Fruit fly (Drosophila melanogaster) whole organism, embryonic: ENCODE measurements around the gene Tcs3.

Source experiments
- CG1024 ChIP-seq: fragments of 200-800 bp; sonication (Bioruptor generic); IDR thresholded peaks from 2 replicates; pipeline ENCODE4 v1.3.6; 2022; ENCODE audit warnings: missing biosample characterization, missing genetic modification characterization
- CG10959 ChIP-seq: fragments of 200-800 bp; sonication (Bioruptor generic); IDR thresholded peaks from 2 replicates; pipeline ENCODE4 v1.3.6; 2022; ENCODE audit warnings: missing biosample characterization, missing genetic modification characterization
- CG12071 ChIP-seq: fragments of 200-800 bp; sonication (Bioruptor generic); optimal IDR thresholded peaks from 3 replicates; lab custom pipeline; 2018; ENCODE audit warnings: missing biosample characterization, mild to moderate bottlenecking, missing genetic modification characterization
- CG12104 ChIP-seq: fragments of 200-800 bp; sonication (Bioruptor generic); optimal IDR thresholded peaks from 3 replicates; lab custom pipeline; 2016; ENCODE audit warnings: missing biosample characterization, missing genetic modification characterization
- CG12236 ChIP-seq: fragments of 200-800 bp; sonication (Bioruptor generic); optimal IDR thresholded peaks from 2 replicates; lab custom pipeline; 2016; ENCODE audit warnings: missing biosample characterization, missing genetic modification characterization
- CG12769 ChIP-seq: fragments of 200-800 bp; sonication (Bioruptor generic); optimal IDR thresholded peaks from 2 replicates; lab custom pipeline; 2019; ENCODE audit warnings: missing biosample characterization, mild to moderate bottlenecking, missing genetic modification characterization, moderate library complexity
- CG14014 ChIP-seq: fragments of 200-800 bp; sonication (Bioruptor generic); IDR thresholded peaks from 2 replicates; pipeline ENCODE4 v1.3.6; 2022; ENCODE audit warnings: missing biosample characterization, missing genetic modification characterization
- CG14860 ChIP-seq: fragments of 200-800 bp; sonication (Bioruptor generic); IDR thresholded peaks from 3 replicates; pipeline ENCODE4 v1.3.6; 2022; ENCODE audit warnings: missing biosample characterization, missing genetic modification characterization; ENCODE audit not compliant: partially characterized antibody
- CG14965 ChIP-seq: fragments of 200-800 bp; sonication (Bioruptor generic); optimal IDR thresholded peaks from 2 replicates; lab custom pipeline; 2016; ENCODE audit warnings: missing biosample characterization, missing genetic modification characterization, borderline replicate concordance
- CG15269 ChIP-seq: fragments of 200-800 bp; sonication (Bioruptor generic); optimal IDR thresholded peaks from 2 replicates; lab custom pipeline; 2018; ENCODE audit warnings: missing biosample characterization, mild to moderate bottlenecking, missing genetic modification characterization, moderate library complexity
- CG1602 ChIP-seq: fragments of 200-800 bp; sonication (Bioruptor generic); optimal IDR thresholded peaks from 3 replicates; lab custom pipeline; 2016; ENCODE audit warnings: missing biosample characterization, missing genetic modification characterization
- CG1603 ChIP-seq: fragments of 200-800 bp; sonication (Bioruptor generic); optimal IDR thresholded peaks from 2 replicates; lab custom pipeline; 2019; ENCODE audit warnings: missing biosample characterization, mild to moderate bottlenecking, missing genetic modification characterization, moderate library complexity
- CG17612 ChIP-seq: fragments of 200-800 bp; sonication (Bioruptor generic); IDR thresholded peaks from 2 replicates; pipeline ENCODE4 v1.3.6; 2022; ENCODE audit warnings: missing biosample characterization, missing genetic modification characterization
- CG17802 ChIP-seq: fragments of 200-800 bp; sonication (Bioruptor generic); optimal IDR thresholded peaks from 2 replicates; lab custom pipeline; 2018; ENCODE audit warnings: missing biosample characterization, mild to moderate bottlenecking, missing genetic modification characterization, moderate library complexity
- CG18599 ChIP-seq: fragments of 200-800 bp; sonication (Bioruptor generic); optimal IDR thresholded peaks from 3 replicates; lab custom pipeline; 2017; ENCODE audit warnings: missing biosample characterization, missing genetic modification characterization, mild to moderate bottlenecking, moderate library complexity, missing genetic modification reagents
- CG2116 ChIP-seq: fragments of 200-800 bp; sonication (Bioruptor generic); optimal IDR thresholded peaks from 3 replicates; lab custom pipeline; 2018; ENCODE audit warnings: missing biosample characterization, mild to moderate bottlenecking, missing genetic modification characterization
- CG34376 ChIP-seq: fragments of 200-800 bp; sonication (Bioruptor generic); optimal IDR thresholded peaks from 2 replicates; lab custom pipeline; 2018; ENCODE audit warnings: missing biosample characterization, mild to moderate bottlenecking, missing genetic modification characterization
- CG4360 ChIP-seq: fragments of 200-800 bp; sonication (Bioruptor generic); IDR thresholded peaks from 2 replicates; pipeline ENCODE4 v1.3.6; 2022; ENCODE audit warnings: missing biosample characterization, missing genetic modification characterization
- CG4617 ChIP-seq: fragments of 200-800 bp; sonication (Bioruptor generic); optimal IDR thresholded peaks from 3 replicates; lab custom pipeline; 2016; ENCODE audit warnings: missing biosample characterization, missing genetic modification characterization, borderline replicate concordance
- CG7556 ChIP-seq: fragments of 200-800 bp; sonication (Bioruptor generic); optimal IDR thresholded peaks from 2 replicates; lab custom pipeline; 2017; ENCODE audit warnings: missing biosample characterization, mild to moderate bottlenecking, missing genetic modification characterization
- CG7963 ChIP-seq: fragments of 200-800 bp; sonication (Bioruptor generic); IDR thresholded peaks from 3 replicates; pipeline ENCODE4 v1.3.6; 2022; ENCODE audit warnings: missing biosample characterization, missing genetic modification characterization; ENCODE audit not compliant: partially characterized antibody
- CG8281 ChIP-seq: fragments of 200-800 bp; sonication (Bioruptor generic); optimal IDR thresholded peaks from 2 replicates; lab custom pipeline; 2018; ENCODE audit warnings: missing biosample characterization, mild to moderate bottlenecking, missing genetic modification characterization, moderate library complexity
- CG9876 ChIP-seq: fragments of 200-800 bp; sonication (Bioruptor generic); optimal IDR thresholded peaks from 2 replicates; lab custom pipeline; 2016; ENCODE audit warnings: missing biosample characterization, missing genetic modification characterization
- CHES-1-like ChIP-seq: fragments of 200-800 bp; sonication (Bioruptor generic); optimal IDR thresholded peaks from 2 replicates; lab custom pipeline; 2016; ENCODE audit warnings: missing biosample characterization, missing genetic modification characterization
- CrebB ChIP-seq: fragments of 200-800 bp; sonication (Bioruptor generic); optimal IDR thresholded peaks from 3 replicates; lab custom pipeline; 2018; ENCODE audit warnings: missing biosample characterization, mild to moderate bottlenecking, missing genetic modification characterization
- Dek ChIP-seq: fragments of 200-800 bp; sonication (Bioruptor generic); optimal IDR thresholded peaks from 3 replicates; lab custom pipeline; 2019; ENCODE audit warnings: missing biosample characterization, mild to moderate bottlenecking, missing genetic modification characterization, moderate library complexity
- Dp ChIP-seq: fragments of 200-800 bp; sonication (Bioruptor generic); optimal IDR thresholded peaks from 2 replicates; lab custom pipeline; 2018; ENCODE audit warnings: missing biosample characterization, mild to moderate bottlenecking, missing genetic modification characterization, moderate library complexity
- Fer3 ChIP-seq: fragments of 200-800 bp; sonication (Bioruptor generic); optimal IDR thresholded peaks from 2 replicates; lab custom pipeline; 2018; ENCODE audit warnings: missing biosample characterization, mild to moderate bottlenecking, missing genetic modification characterization, moderate library complexity
- Gug ChIP-seq: fragments of 200-800 bp; sonication (Bioruptor generic); IDR thresholded peaks from 4 replicates; pipeline ENCODE4 v1.3.6; 2022; ENCODE audit warnings: missing biosample characterization, missing genetic modification characterization
- Hr39 ChIP-seq: fragments of >200 bp; optimal IDR thresholded peaks from 2 replicates; lab custom pipeline; 2017
- Hr78 ChIP-seq, 2 experiments: fragments of 200-800 bp in 1 of 2; fragments of >200 bp in 1 of 2; sonication (Bioruptor generic) in 1 of 2; optimal IDR thresholded peaks; 2 replicates each; lab custom pipeline; 2017 to 2019; ENCODE audit warnings: missing biosample characterization in 2 of 2, missing genetic modification characterization in 2 of 2, mild to moderate bottlenecking in 1 of 2, moderate library complexity in 1 of 2
- Med ChIP-seq: fragments of 200-800 bp; sonication (Bioruptor generic); peaks from one replicate; lab custom pipeline; 2016; ENCODE audit warnings: missing biosample characterization, missing genetic modification characterization, mild to moderate bottlenecking, inconsistent platforms, moderate library complexity
- Pdp1 ChIP-seq, 2 experiments: fragments of 200-800 bp; sonication (Bioruptor generic); optimal IDR thresholded peaks; 3 replicates each; lab custom pipeline; 2016; ENCODE audit warnings: missing biosample characterization in 2 of 2, missing genetic modification characterization in 2 of 2, mild to moderate bottlenecking in 1 of 2, moderate library complexity in 1 of 2
- Sin3A ChIP-seq: fragments of >200 bp; optimal IDR thresholded peaks from 2 replicates; lab custom pipeline; 2018
- Sox100B ChIP-seq: fragments of 200-800 bp; sonication (Bioruptor generic); optimal IDR thresholded peaks from 3 replicates; lab custom pipeline; 2018; ENCODE audit warnings: missing biosample characterization, mild to moderate bottlenecking, missing genetic modification characterization
- ara ChIP-seq: fragments of 200-800 bp; sonication (Bioruptor generic); IDR thresholded peaks from 2 replicates; pipeline ENCODE4 v1.3.6; 2022; ENCODE audit warnings: missing biosample characterization, missing genetic modification characterization
- bbx ChIP-seq: fragments of 200-800 bp; sonication (Bioruptor generic); IDR thresholded peaks from 2 replicates; pipeline ENCODE4 v1.3.6; 2022; ENCODE audit warnings: missing biosample characterization, missing genetic modification characterization; ENCODE audit not compliant: partially characterized antibody
- cas ChIP-seq: fragments of 200-800 bp; sonication (Bioruptor generic); IDR thresholded peaks from 2 replicates; pipeline ENCODE4 v1.3.6; 2022; ENCODE audit warnings: missing biosample characterization, missing genetic modification characterization
- cwo ChIP-seq: fragments of 200-800 bp; sonication (Bioruptor generic); optimal IDR thresholded peaks from 3 replicates; lab custom pipeline; 2017; ENCODE audit warnings: missing biosample characterization, missing genetic modification characterization, mild to moderate bottlenecking, moderate library complexity, missing genetic modification reagents
- emc ChIP-seq: fragments of 200-800 bp; sonication (Bioruptor generic); optimal IDR thresholded peaks from 2 replicates; lab custom pipeline; 2016; ENCODE audit warnings: missing biosample characterization, missing genetic modification characterization
- gfzf ChIP-seq: fragments of 200-800 bp; sonication (Bioruptor generic); optimal IDR thresholded peaks from 2 replicates; lab custom pipeline; 2016; ENCODE audit warnings: missing biosample characterization, mild to moderate bottlenecking, missing genetic modification characterization, moderate library complexity
- ind ChIP-seq: fragments of 200-800 bp; sonication (Bioruptor generic); optimal IDR thresholded peaks from 3 replicates; lab custom pipeline; 2016; ENCODE audit warnings: missing biosample characterization, missing genetic modification characterization
- pho ChIP-seq: fragments of 200-800 bp; sonication (Bioruptor generic); optimal IDR thresholded peaks from 2 replicates; lab custom pipeline; 2016; ENCODE audit warnings: missing biosample characterization, missing genetic modification characterization
- ro ChIP-seq: fragments of 200-800 bp; sonication (Bioruptor generic); IDR thresholded peaks from 2 replicates; pipeline ENCODE4 v1.3.6; 2022; ENCODE audit warnings: missing biosample characterization, missing genetic modification characterization
- schlank ChIP-seq: fragments of 200-800 bp; sonication (Bioruptor generic); optimal IDR thresholded peaks from 2 replicates; lab custom pipeline; 2018; ENCODE audit warnings: missing biosample characterization, mild to moderate bottlenecking, missing genetic modification characterization
- sens ChIP-seq: fragments of 200-800 bp; sonication (Bioruptor generic); peaks from one replicate; lab custom pipeline; 2016; ENCODE audit warnings: missing biosample characterization, missing genetic modification characterization
- seq ChIP-seq: fragments of 200-800 bp; sonication (Bioruptor generic); IDR thresholded peaks from 2 replicates; pipeline ENCODE4 v1.3.6; 2022; ENCODE audit warnings: missing biosample characterization, missing genetic modification characterization
- tgo ChIP-seq: fragments of 200-800 bp; sonication (Bioruptor generic); IDR thresholded peaks from 3 replicates; pipeline ENCODE4 v1.3.6; 2022; ENCODE audit warnings: missing biosample characterization, missing genetic modification characterization
- tio ChIP-seq: fragments of 200-800 bp; sonication (Bioruptor generic); optimal IDR thresholded peaks from 2 replicates; lab custom pipeline; 2017; ENCODE audit warnings: missing biosample characterization, missing genetic modification characterization, inconsistent platforms
- toy ChIP-seq: fragments of 200-800 bp; sonication (Bioruptor generic); IDR thresholded peaks from 2 replicates; pipeline ENCODE4 v1.3.6; 2022; ENCODE audit warnings: missing biosample characterization, missing genetic modification characterization
- unpg ChIP-seq: fragments of 200-800 bp; sonication (Bioruptor generic); optimal IDR thresholded peaks from 3 replicates; lab custom pipeline; 2018; ENCODE audit warnings: missing biosample characterization, mild to moderate bottlenecking, missing genetic modification characterization, moderate library complexity

Tcs3 gene

DNA sequence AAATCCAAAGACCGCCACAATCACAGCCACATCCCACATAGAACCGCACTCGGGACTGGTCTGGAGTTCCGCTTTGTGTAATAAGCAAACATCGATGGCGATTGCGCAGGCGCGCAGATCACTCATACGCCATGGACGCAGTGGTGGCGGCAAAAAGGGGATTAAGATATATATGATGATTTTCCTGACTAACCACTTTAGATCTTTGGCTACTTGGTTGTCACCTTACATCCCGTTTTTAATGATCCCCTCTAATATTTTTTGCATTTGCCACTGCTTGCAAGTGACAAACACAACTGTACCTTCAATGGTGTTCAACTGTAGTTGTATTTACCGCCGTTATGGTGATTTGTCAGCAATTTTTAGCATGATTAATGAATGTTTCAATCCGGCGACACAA is 41.8 kb upstream of the Tcs3 start (continued):
- TF ChIP-seq CG1603 (tag; lab: Kevin White, UChicago): no peak
- TF ChIP-seq Hr39 (lab: Kevin White, UChicago): no peak
- TF ChIP-seq CHES-1-like: no peak
- no peak; the same call in 2 of the 3 replicates for TF ChIP-seq tgo
- no peak for TF ChIP-seq CG2116 (GFP tag; lab: Kevin White, UChicago)
- no peak for TF ChIP-seq CG10959
- TF ChIP-seq CG17802 (tag; lab: Kevin White, UChicago): no peak
- TF ChIP-seq Sox100B (GFP tag; lab: Kevin White, UChicago): no peak
- TF ChIP-seq CG12071 (GFP tag; lab: Kevin White, UChicago): no peak
- no peak for TF ChIP-seq tio
- peak; percentile 2 for TF ChIP-seq Fer3
- peak; percentile 86 for TF ChIP-seq Med (GFP tag; lab: Kevin White, UChicago)
- no peak for TF ChIP-seq CG14860 (GFP tag; lab: Robert Waterston, UW)
- 0 out of 2 replicates have a peak, but pooled peaks have one; percentile 14 for TF ChIP-seq ara (GFP tag; lab: Robert Waterston, UW)
- peak; percentile 20 for TF ChIP-seq unpg (GFP tag; lab: Kevin White, UChicago)
- TF ChIP-seq CG7963 (GFP tag; lab: Robert Waterston, UW): no peak
- TF ChIP-seq Sin3A: no peak
- no peak for TF ChIP-seq CG12104 (GFP tag; lab: Kevin White, UChicago)
- TF ChIP-seq CG1602 (GFP tag; lab: Kevin White, UChicago): no peak
- TF ChIP-seq Hr78 (GFP tag; optimal IDR thresholded peaks at IDR 0.05; lab: Kevin White, UChicago): no peak
- no peak for TF ChIP-seq CG9876 (GFP tag; lab: Kevin White, UChicago)
- no peak for TF ChIP-seq ro (GFP tag; lab: Robert Waterston, UW)
- peak; percentile 37; the same call in 1 of the 2 replicates for TF ChIP-seq CG14014
- TF ChIP-seq cas: no peak
- TF ChIP-seq CG8281 (tag; lab: Kevin White, UChicago): no peak
- no peak for TF ChIP-seq ind (GFP tag; lab: Kevin White, UChicago)
- no peak for TF ChIP-seq Pdp1 (GFP tag; optimal IDR thresholded peaks at IDR 0.05; lab: Kevin White, UChicago)
- no peak for TF ChIP-seq Dp (GFP tag; lab: Kevin White, UChicago)
- TF ChIP-seq pho (GFP tag; lab: Kevin White, UChicago): peak; percentile 4
- no peak for TF ChIP-seq CG4360
- TF ChIP-seq CG14965 (GFP tag; lab: Kevin White, UChicago): no peak
- TF ChIP-seq CrebB (tag; lab: Kevin White, UChicago): no peak
- no peak for TF ChIP-seq CG34376
- no peak for TF ChIP-seq CG12236
- TF ChIP-seq CG7556 (GFP tag; lab: Kevin White, UChicago): no peak
- peak; percentile 54 for TF ChIP-seq CG12769 (tag; lab: Kevin White, UChicago)
- no peak for TF ChIP-seq CG17612 (GFP tag; lab: Robert Waterston, UW)
- TF ChIP-seq Gug (GFP tag; lab: Robert Waterston, UW): 0 out of 4 replicates have a peak, but pooled peaks have one; percentile 6
- peak; percentile 42 for TF ChIP-seq CG18599 (GFP tag; lab: Kevin White, UChicago)
- TF ChIP-seq gfzf (GFP tag; lab: Kevin White, UChicago): no peak
- no peak for TF ChIP-seq CG1024 (GFP tag; lab: Robert Waterston, UW)
- TF ChIP-seq CG15269 (tag; lab: Kevin White, UChicago): peak; percentile 10
- no peak for TF ChIP-seq sens (GFP tag; lab: Kevin White, UChicago)
- TF ChIP-seq emc (GFP tag; lab: Kevin White, UChicago): no peak
- TF ChIP-seq cwo: peak; percentile 9
- TF ChIP-seq toy (GFP tag; lab: Robert Waterston, UW): no peak
- TF ChIP-seq bbx (GFP tag; lab: Robert Waterston, UW): no peak
- TF ChIP-seq Dek (tag; lab: Kevin White, UChicago): no peak
- TF ChIP-seq CG4617 (GFP tag; lab: Kevin White, UChicago): no peak
- TF ChIP-seq schlank: peak; percentile 67
- no peak for TF ChIP-seq seq (GFP tag; lab: Robert Waterston, UW)
